Fruit fly (Drosophila melanogaster) S2 (cell line): ENCODE results near the gene Ugt301D1.

Experiments used
- CG8478 ChIP-seq: fragments of >200 bp; optimal IDR thresholded peaks from 2 replicates; lab custom pipeline; 2018
- CTCF ChIP-seq, 2 experiments: fragments of >200 bp; optimal IDR thresholded peaks; 2 replicates each; lab custom pipeline; 2018

The Ugt301D1 gene

DNA sequence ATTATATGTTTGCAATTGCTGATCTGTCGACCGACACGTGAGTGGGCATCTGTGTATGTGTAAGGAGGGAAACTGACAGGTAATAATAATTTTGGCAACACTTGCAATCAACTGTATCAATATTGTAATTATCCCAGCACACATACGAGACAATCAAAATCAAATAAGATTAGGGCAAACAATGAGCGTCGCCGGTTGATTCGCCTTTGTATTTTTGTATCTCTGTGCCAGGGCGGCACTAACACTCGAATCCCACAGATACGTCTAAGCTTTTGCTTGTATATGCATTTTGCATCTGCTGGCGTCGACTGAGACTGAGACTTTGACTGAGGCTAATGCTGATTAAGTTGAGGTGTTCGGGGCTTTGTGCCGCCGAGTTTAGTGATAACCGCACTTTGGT, at the start of gene Ugt301D1:
Gene Ugt301D1 (plus strand): TSS at position 380 of the 400 bp plus-strand sequence.
- TF ChIP-seq CG8478 (lab: Kevin White, UChicago), result no peak

DNA sequence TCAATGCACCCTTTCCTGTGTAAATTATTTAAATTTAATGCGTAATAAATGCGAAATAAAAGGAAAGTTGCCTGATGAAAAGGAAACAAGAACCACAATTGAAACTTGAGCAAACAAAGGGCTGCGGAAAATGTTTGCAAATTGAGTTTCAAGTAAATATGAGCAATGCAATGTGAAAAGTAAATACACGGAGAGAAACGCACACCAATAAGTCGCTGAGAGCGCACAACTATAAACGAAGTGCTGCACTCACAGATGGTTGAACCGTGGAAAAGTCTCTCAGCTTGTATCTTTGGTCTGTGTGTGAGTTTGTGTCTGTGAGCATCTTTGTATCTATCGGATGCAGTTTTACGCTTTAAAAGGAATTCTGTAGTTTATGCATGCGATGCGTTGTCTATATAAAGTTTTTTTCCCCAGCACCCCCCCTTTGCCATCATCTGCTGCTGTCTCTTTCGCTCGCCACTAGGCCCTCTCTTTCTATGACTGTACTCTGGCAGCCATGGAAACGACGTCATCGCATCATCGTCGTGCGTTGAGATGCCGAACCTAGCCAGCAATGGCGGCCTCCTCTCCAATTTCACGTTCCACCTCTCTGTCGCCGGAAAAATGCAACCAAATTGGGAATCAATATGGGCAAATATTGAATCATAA, 49.5 kb upstream of the Ugt301D1 start:
- TF ChIP-seq CG8478 (lab: Kevin White, UChicago), result no peak
- no peak for TF ChIP-seq CTCF (optimal IDR thresholded peaks at IDR 0.05; lab: Kevin White, UChicago)

DNA sequence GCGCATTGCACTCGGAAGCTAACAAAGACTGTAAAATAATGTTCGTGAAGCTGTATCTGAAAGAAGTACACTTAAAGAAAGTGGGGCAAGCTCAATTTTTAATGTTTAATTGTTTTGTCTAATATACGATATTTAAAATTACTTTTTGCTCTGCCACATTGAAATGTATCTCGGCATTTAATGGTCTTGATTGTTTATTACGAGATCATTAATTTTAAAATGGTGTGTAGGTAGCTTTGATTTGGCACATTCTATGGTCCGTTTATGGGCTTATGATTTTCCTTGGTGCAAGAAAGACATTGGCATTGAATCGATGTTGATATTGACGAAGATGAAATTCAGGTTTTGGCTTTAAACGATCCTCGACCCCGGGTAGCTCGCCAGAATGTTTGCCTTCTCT, 45.8 kb upstream of the Ugt301D1 start:
- TF ChIP-seq CG8478 (lab: Kevin White, UChicago), result no peak
- no peak for TF ChIP-seq CTCF (optimal IDR thresholded peaks at IDR 0.05; lab: Kevin White, UChicago)

DNA sequence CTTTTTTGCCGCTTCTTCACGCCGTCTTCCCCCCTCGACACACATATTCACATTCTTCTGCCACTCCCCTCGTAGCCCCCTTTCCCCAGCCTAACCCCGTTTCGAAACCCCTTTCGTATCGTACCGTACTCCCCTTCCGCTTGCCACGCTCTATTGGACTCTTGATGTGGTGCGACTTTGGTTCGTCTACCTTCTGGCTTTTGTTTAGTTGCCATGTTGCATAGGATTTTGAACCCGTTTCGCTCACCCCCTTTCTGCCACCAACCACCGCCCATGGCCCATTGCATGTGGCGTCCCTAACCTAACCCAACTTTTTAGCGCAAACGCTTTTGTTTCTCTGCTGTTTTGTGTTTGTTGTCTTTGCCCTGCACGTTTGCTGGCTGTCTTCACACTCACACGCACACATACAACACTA, 45.2 kb upstream of the Ugt301D1 start:
- TF ChIP-seq CTCF (optimal IDR thresholded peaks at IDR 0.05; lab: Kevin White, UChicago) (no peak), CG8478 (lab: Kevin White, UChicago) (no peak)

DNA sequence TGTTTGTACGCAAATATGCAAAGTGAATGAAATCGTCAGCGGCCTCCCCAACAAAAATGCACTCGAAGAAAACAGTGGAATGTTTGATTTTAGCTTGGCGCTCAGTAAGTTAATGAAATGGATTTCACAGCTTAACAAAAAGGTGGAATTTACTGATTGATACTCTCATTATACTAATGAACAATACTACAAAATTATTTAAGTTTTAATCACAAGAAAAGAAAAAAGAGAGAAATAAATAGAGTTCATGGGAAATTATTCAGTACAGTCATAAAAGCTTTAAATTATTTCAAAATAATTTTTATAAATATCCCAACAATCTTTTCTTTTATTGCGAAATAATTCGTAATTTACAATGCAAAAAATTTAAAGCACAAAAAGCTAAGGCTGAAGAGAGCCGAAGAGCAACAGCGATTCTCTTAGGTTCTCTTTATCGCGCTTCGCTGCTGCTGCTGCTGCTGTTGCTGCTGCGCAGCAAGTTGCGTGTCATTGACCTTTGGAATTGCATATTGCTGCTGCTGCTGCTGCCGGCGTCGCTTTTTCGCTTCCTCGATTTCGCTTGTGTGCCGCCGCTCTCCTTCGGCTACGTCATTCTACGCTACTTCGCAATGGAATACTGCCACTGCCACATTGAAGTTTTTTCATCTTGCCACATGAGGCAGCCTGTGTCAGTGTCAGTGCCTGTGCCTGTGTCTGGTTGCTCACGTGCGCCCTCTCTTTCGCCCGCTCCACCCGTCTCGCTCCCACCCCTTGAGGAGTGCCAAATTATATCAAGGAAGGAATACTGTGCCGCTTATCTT, 43.8 kb upstream of the Ugt301D1 start:
- TF ChIP-seq CTCF (optimal IDR thresholded peaks at IDR 0.05; lab: Kevin White, UChicago), result no peak
- TF ChIP-seq CG8478 (lab: Kevin White, UChicago), result no peak

DNA sequence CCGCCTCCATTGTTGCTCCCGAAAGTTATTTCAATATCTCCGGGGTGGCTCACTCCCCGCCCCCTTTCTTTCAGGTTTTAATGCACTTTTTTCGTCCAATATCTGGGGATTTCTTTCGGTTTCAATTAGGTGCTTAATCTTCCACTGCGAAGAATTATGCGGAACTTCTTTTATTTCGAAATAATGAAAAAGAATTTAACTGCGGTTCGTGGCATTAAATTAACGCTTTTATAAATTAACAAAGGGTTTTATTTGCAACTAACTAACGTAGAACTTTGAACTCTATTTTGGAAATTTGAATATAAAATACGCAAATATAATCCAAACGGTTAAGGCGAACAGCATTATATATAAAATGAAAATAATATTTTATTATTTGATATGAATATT, 43.2 kb upstream of the Ugt301D1 start:
- TF ChIP-seq CTCF (optimal IDR thresholded peaks at IDR 0.05; lab: Kevin White, UChicago) (no peak), CG8478 (lab: Kevin White, UChicago) (no peak)

DNA sequence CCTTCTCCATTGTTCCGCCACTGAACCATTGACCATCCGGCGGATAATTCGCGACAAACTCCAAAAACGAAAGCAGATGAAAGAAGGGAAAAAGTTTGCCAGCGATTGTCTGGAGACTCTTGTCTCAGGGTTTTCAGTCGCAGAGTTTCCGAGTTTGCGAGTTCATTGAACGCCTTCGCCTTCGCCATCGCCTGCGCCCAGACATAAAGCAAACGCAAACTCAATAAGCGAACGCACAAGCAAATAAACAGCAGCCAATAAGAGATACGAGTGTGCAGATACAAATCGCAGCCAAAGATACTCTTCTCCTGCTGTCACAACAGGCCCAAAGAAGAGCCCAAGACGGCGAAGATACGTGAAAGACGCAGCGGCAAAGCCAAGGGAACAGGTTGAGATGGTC, 42.7 kb upstream of the Ugt301D1 start:
- TF ChIP-seq CG8478 (lab: Kevin White, UChicago), result no peak
- TF ChIP-seq CTCF (optimal IDR thresholded peaks at IDR 0.05; lab: Kevin White, UChicago), result no peak

DNA sequence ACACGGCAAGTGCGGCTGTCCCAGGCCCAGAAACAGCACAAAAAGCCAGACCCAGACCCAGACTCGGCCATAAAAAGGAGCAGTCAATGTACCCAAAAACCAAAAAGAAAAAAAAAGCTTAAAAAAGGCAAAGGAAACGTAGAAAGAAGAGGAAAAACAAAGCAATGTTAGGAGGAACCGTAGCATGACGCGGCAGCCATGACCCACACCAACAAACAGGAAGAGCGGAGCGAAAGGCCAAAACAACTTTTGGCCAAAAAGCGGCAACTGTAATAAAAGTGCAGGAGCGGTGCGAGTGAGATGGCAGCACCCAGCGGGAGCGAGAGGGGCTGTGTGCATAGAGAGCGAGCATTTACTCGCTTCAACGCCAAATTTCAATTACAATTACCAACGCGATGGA, 41.9 kb upstream of the Ugt301D1 start:
- TF ChIP-seq CTCF (optimal IDR thresholded peaks at IDR 0.05; lab: Kevin White, UChicago) (no peak), CG8478 (lab: Kevin White, UChicago) (no peak)

DNA sequence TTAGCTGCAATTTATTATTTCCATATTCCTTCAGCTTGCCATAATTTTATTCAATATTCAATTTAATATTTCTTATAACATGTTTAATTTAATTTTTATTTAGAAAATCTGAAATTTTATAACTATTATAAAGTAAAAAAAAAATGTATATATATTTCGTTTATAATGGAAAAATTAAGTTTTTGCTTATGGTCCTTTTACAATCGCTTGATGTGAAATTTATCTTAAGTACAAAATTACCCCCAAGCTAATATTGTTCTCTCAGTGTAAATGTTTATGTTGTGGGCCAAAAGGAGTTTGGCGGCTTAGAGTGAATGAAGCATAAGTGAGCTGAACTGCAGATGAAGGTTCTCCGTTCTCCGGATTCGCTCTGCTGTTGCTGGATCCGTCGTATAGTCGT, 41.4 kb upstream of the Ugt301D1 start:
- no peak for TF ChIP-seq CG8478 (lab: Kevin White, UChicago)
- TF ChIP-seq CTCF (optimal IDR thresholded peaks at IDR 0.05; lab: Kevin White, UChicago), result no peak

DNA sequence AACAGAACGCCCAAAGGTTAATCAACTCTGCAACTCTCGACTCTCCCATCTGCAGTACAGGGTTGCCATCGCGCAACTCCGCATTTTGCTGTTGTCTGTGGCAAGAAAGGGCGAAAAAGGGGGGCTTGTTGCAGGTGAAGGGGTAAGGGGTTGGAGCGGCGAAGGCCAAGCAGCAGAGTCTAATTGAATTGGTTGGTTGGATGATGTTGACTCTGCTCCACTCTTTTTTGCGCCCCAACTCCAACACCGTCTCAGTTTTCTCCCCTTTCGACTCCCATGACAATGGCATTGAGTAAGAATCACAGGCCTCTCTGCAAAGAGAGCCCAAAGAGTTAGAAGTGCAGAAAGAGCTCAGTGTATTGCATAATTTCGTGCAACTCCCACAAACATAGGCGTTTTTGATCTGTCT, 40.7 kb upstream of the Ugt301D1 start:
- no peak for TF ChIP-seq CG8478 (lab: Kevin White, UChicago)
- TF ChIP-seq CTCF (optimal IDR thresholded peaks at IDR 0.05; lab: Kevin White, UChicago), result no peak

DNA sequence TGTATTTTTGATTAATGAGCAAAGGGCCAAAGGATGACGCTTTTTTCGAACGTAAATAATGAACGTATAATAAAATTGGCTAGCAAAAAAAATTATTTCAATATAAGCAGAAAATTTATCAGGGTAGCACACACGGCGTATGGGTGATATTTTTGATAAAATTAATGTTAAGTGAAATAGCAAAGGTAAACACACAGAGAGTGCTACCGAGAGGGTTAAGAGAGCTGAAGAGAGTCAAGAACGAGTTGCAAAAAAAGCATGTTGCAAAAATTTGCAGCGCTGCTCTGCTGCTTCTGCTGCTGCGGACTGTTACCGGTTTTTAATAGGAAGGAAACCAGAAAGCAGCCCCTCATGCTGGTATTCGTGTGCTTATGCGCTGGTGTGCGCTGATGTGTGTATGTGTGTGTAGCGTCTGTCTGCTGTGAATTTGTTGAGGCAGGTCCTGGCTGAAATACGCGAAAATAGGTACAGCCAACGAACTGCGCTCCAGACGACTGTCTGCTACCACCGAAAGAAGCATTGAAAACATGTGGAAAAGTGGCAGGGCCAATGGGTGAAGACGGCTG, 39.7 kb upstream of the Ugt301D1 start:
- TF ChIP-seq CTCF (optimal IDR thresholded peaks at IDR 0.05; lab: Kevin White, UChicago), result no peak
- no peak for TF ChIP-seq CG8478 (lab: Kevin White, UChicago)

DNA sequence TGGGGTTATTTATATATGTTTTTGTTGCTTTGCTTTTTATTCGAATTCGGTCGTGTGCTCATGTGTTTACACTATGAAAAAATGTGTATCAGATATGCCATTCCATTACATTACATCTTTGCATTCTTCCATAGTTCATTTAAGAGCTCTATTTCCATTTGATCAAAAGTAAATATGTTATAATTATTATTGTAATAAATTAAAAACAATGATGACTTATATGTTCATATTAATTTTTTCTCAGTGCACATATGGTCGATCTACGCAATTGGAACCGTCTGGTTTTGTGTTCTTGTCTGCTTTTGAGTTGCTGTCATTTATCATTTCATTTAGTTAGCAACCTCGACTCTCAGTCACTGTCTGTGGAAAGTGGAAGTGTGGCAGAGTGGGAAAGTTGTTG, 31.9 kb upstream of the Ugt301D1 start:
- no peak for TF ChIP-seq CG8478 (lab: Kevin White, UChicago)

DNA sequence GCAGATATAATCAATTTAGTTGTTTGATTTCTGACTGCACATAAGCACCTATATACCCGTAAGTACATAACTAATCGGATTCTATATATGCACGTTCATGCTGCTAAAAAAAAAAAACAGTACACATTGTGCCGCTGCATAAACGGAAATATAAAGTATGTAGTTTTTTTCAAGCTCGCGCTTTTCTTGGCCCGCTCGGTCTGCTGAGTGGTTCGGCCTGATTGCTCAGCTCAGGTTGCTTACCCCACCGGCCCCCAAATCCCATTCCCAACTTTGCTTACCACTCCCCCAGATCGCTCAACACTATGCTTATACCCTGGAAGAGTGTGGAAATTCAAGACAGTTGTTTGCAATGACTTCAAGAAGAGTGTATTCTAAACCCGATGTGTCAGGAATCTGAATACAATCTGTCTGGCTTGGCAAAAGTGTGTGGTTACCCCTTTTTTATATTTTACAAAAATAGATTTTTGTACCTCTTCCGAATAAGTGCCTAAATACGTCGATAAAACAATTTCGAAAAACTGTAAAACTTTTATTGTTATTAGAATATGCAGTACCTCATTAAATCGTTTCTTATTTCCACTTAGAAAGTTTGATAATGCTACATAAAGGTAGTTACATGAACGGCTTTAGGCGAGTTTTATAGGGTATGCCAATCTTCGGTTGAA, 30.7 kb upstream of the Ugt301D1 start:
- TF ChIP-seq CTCF (optimal IDR thresholded peaks at IDR 0.05; lab: Kevin White, UChicago) (no peak), CG8478 (lab: Kevin White, UChicago) (no peak)

DNA sequence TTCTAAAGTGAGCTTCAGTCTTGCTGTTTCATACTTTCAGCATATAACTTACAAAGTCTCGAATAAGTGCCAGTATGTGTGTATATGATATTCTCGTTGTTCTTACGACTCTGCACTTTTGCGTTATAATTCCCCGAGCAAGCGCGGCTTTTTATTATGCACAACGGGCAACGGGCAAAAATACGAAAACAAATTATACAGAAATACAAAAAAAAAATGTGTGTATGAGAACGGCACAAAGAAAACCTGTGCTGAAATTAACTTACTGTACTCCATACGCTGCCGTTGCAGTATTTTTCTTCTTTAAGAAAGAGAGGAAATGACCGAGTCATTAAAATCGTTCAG, 30.2 kb upstream of the Ugt301D1 start:
- TF ChIP-seq CG8478 (lab: Kevin White, UChicago), result no peak
- TF ChIP-seq CTCF (optimal IDR thresholded peaks at IDR 0.05; lab: Kevin White, UChicago), result no peak
